Worm (Caenorhabditis elegans) whole organism, L4/young adult: Measurements from ENCODE around the gene rmd-1.

Experiments
- W03F9.2 ChIP-seq: fragments of 150-350 bp; optimal IDR thresholded peaks from 2 replicates; lab custom pipeline; 2014; ENCODE audit warnings: missing biosample characterization, missing genetic modification characterization
- dao-5 ChIP-seq: sonication (generic microtip); optimal IDR thresholded peaks from 2 replicates; lab custom pipeline; 2016; ENCODE audit warnings: missing genotype, missing genetic modification characterization, moderate library complexity, missing compliant biosample characterization
- him-1 ChIP-seq: sonication (generic microtip); optimal IDR thresholded peaks from 2 replicates; lab custom pipeline; 2016; ENCODE audit warnings: missing genotype, missing genetic modification reagents, missing genetic modification characterization, missing compliant biosample characterization

DNA sequence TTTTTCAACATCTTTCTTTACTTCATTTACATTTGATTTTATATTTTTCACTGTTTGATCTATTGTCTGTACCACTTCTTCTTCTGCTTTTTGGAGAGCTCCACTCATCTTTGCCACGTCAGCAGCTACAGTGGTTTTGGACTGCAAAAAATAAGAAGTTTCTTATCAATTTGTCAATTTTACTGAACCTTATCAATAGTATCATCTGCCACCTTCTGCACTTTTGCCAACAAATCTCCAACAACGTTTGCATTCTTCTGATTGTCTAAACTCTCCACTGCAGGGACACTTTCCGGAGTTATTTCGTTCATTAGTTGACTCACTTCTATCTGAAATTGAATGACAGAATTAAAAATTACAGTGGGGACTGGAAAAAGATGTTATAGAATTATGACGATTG, 27.9 kb downstream of the rmd-1 start:
- TF ChIP-seq dao-5 (tag; lab: Kevin White, UChicago) = no peak
- TF ChIP-seq W03F9.2 (tag; lab: Kevin White, UChicago) = no peak
- TF ChIP-seq him-1 (tag; lab: Kevin White, UChicago) = no peak
